Worm (Caenorhabditis elegans): Measurements from ENCODE around the gene T23G5.2.

- TF ChIP-seq pha-4 (tag; optimal IDR thresholded peaks at IDR 0.05), result no peak
- TF ChIP-seq dve-1 (tag; optimal IDR thresholded peaks at IDR 0.05), result no peak
- no peak for TF ChIP-seq unc-86 (tag; optimal IDR thresholded peaks at IDR 0.05)
Observed at ce11 chrIII:9242675-9243074, 6.5 kb upstream of the T23G5.2 start, which contains the start of gene dat-1.

Data from whole organism, late embryonic.